Fruit fly (Drosophila melanogaster): ENCODE data around the gene Stip1.
A peak's percentile ranks its signal among the peaks of the same experiment; 100 is the strongest.

Stip1 gene

DNA sequence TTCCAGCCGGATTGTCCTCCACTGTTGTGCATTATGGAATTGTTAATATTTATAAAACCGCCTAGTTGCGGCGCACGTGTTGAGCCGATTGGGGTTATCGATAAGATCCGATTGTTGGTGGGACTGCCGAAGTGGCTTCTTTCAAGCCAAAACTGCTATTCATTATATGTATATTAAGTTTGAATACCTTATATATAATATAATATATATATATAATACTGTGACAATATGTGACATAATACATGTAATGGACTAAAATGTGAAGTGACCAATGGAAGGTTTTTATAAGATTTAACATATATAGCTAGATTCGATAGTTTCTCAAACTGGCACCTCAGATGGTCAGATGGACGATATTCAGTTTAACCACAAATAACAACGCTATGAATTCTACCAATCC, 21.3 kb upstream of the Stip1 start, which contains the start of the genes mbm and CG11555 (continued):
- TF ChIP-seq YL-1 (GFP tag; optimal IDR thresholded peaks at IDR 0.05) (peak; percentile 66), sisA (GFP tag; IDR thresholded peaks at IDR 0.05) (no peak), CG4617 (GFP tag; optimal IDR thresholded peaks at IDR 0.05; ENCODE audit: borderline replicate concordance) (peak; percentile 10), rib (GFP tag; IDR thresholded peaks at IDR 0.05) (no peak), CG7745 (tag; optimal IDR thresholded peaks at IDR 0.05) (no peak), CG14860 (GFP tag; IDR thresholded peaks at IDR 0.05; ENCODE audit: partially characterized antibody) (peak; percentile 32; the same call in 1 of the 3 replicates), Hr3 (GFP tag; optimal IDR thresholded peaks at IDR 0.05) (peak; percentile 10), wek (GFP tag; optimal IDR thresholded peaks at IDR 0.05) (no peak), CG12219 (GFP tag; optimal IDR thresholded peaks at IDR 0.05) (no peak), bsh (GFP tag; optimal IDR thresholded peaks at IDR 0.05) (peak in 1 of 2 experiments; percentile 24)

DNA sequence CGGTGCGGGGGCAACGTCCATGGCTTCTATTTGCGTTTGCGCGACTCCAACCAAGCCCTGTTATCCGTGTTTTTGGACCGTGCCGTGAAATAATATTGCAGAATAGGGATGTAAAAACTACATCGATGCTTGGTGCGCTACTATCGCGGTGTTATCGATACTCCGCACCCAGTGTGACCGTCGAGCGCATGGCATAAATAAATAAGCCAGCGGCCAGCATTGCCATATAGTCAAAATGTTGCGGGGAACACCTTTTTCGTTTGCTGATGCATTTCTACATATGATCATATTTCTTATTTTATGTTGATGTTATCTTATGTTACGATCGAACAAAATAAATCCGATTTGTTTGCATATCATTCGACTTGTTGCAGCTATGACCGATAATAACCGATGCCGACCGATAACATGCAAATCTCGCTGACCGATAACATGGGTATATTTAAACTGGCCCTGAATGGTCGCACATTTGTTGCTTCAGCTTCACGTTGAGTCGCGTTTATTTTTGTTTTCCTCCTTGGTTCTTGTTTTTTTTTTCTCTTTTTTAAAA, 17.7 kb upstream of the Stip1 start, which contains the start of gene smo:
Gene smo, plus strand, starts transcription at position 461 of the 550 bp plus-strand sequence.
- TF ChIP-seq Eip74EF (GFP tag; optimal IDR thresholded peaks at IDR 0.05) (no peak), lilli (GFP tag; optimal IDR thresholded peaks at IDR 0.05) (peak; percentile 60), CG7987 (GFP tag; optimal IDR thresholded peaks at IDR 0.05) (no peak), pb (GFP tag; optimal IDR thresholded peaks at IDR 0.05) (no peak), CG42726 (GFP tag; IDR thresholded peaks at IDR 0.05; ENCODE audit: partially characterized antibody) (peak; percentile 89), mam (GFP tag; optimal IDR thresholded peaks at IDR 0.05) (peak; percentile 22), Opbp (GFP tag; IDR thresholded peaks at IDR 0.05; ENCODE audit: partially characterized antibody) (peak; percentile 81), CG2199 (GFP tag; IDR thresholded peaks at IDR 0.05) (no peak), CG4820 (GFP tag; optimal IDR thresholded peaks at IDR 0.05) (no peak), Med (GFP tag) (peak; percentile 89), Six4 (GFP tag; optimal IDR thresholded peaks at IDR 0.05) (no peak), vfl (GFP tag; optimal IDR thresholded peaks at IDR 0.05) (peak; percentile 3), CG10959 (GFP tag; IDR thresholded peaks at IDR 0.05) (no peak), Hr51 (GFP tag; optimal IDR thresholded peaks at IDR 0.05) (peak in 1 of 2 experiments; percentile 68), pnt (GFP tag; optimal IDR thresholded peaks at IDR 0.05) (peak; percentile 22), CG16863 (GFP tag; optimal IDR thresholded peaks at IDR 0.05) (peak; percentile 96), BtbVII (GFP tag; optimal IDR thresholded peaks at IDR 0.05) (no peak), dmrt99B (tag; optimal IDR thresholded peaks at IDR 0.05) (no peak), CG4730 (GFP tag; IDR thresholded peaks at IDR 0.05) (no peak), CG4328 (GFP tag; optimal IDR thresholded peaks at IDR 0.05) (no peak), Atf-2 (GFP tag; optimal IDR thresholded peaks at IDR 0.05) (no peak), Elba2 (GFP tag; optimal IDR thresholded peaks at IDR 0.05) (no peak), CG6254 (GFP tag; optimal IDR thresholded peaks at IDR 0.05) (no peak), CG8089 (GFP tag; optimal IDR thresholded peaks at IDR 0.05) (peak; percentile 29), CG17328 (GFP tag; IDR thresholded peaks at IDR 0.05) (no peak), CG9437 (GFP tag; optimal IDR thresholded peaks at IDR 0.05) (peak; percentile 36), CG17568 (GFP tag; optimal IDR thresholded peaks at IDR 0.05) (no peak), da (GFP tag; optimal IDR thresholded peaks at IDR 0.05) (no peak), crc (GFP tag; optimal IDR thresholded peaks at IDR 0.05) (no peak), CG2712 (tag; optimal IDR thresholded peaks at IDR 0.05) (peak; percentile 49), Lhr (GFP tag; optimal IDR thresholded peaks at IDR 0.05) (peak; percentile 65), dmrt11E (tag; optimal IDR thresholded peaks at IDR 0.05) (peak; percentile 34), Ssrp (tag; optimal IDR thresholded peaks at IDR 0.05) (no peak), CG31441 (GFP tag; IDR thresholded peaks at IDR 0.05) (no peak), ci (GFP tag; IDR thresholded peaks at IDR 0.05) (no peak), CG4854 (GFP tag; optimal IDR thresholded peaks at IDR 0.05) (no peak), CG30020 (tag; optimal IDR thresholded peaks at IDR 0.05) (peak; percentile 52), CG8478 (optimal IDR thresholded peaks at IDR 0.05) (no peak), CG4617 (GFP tag; optimal IDR thresholded peaks at IDR 0.05; ENCODE audit: borderline replicate concordance) (peak; percentile 51), CG9817 (tag; optimal IDR thresholded peaks at IDR 0.05) (no peak)
